Worm (Caenorhabditis elegans) whole organism, late embryonic: ENCODE measurements around the gene lips-2.
"Not testable (repeated sequence)": the region's sequence is repeated elsewhere in the genome, so short reads cannot be mapped to it uniquely, and the experiment has no call there.

Source experiments
- C08G9.2 ChIP-seq: sonication (generic microtip); optimal IDR thresholded peaks from 2 replicates; lab custom pipeline; 2016; ENCODE audit warnings: mild to moderate bottlenecking, missing genetic modification characterization, moderate library complexity, missing compliant biosample characterization
- C38D4.7 ChIP-seq: fragments of 200-800 bp; sonication (Bioruptor generic); optimal IDR thresholded peaks from 2 replicates; lab custom pipeline; 2018; ENCODE audit warnings: mild to moderate bottlenecking, missing genetic modification characterization, moderate library complexity, missing compliant biosample characterization
- F13H6.1 ChIP-seq: sonication (generic microtip); optimal IDR thresholded peaks from 2 replicates; lab custom pipeline; 2016; ENCODE audit warnings: missing genetic modification characterization, missing compliant biosample characterization
- T23F11.4 ChIP-seq: fragments of 200-800 bp; sonication (Bioruptor generic); optimal IDR thresholded peaks from 2 replicates; lab custom pipeline; 2018; ENCODE audit warnings: mild to moderate bottlenecking, missing genetic modification characterization, missing compliant biosample characterization
- ahr-1 ChIP-seq: sonication (generic microtip); optimal IDR thresholded peaks from 2 replicates; lab custom pipeline; 2016; ENCODE audit warnings: missing genetic modification characterization, missing compliant biosample characterization
- ceh-14 ChIP-seq: sonication (generic microtip); optimal IDR thresholded peaks from 2 replicates; lab custom pipeline; 2016; ENCODE audit warnings: missing genotype, missing genetic modification characterization, missing compliant biosample characterization
- ceh-18 ChIP-seq: sonication (generic microtip); optimal IDR thresholded peaks from 2 replicates; lab custom pipeline; 2016; ENCODE audit warnings: missing genetic modification characterization, missing compliant biosample characterization
- ceh-19 ChIP-seq: fragments of 200-800 bp; sonication (Bioruptor generic); optimal IDR thresholded peaks from 2 replicates; lab custom pipeline; 2018; ENCODE audit warnings: mild to moderate bottlenecking, missing genetic modification characterization, missing compliant biosample characterization
- ceh-22 ChIP-seq: sonication (generic microtip); optimal IDR thresholded peaks from 2 replicates; lab custom pipeline; 2017; ENCODE audit warnings: missing biosample characterization, missing genetic modification characterization
- ceh-24 ChIP-seq: sonication (generic microtip); optimal IDR thresholded peaks from 2 replicates; lab custom pipeline; 2016; ENCODE audit warnings: mild to moderate bottlenecking, missing genetic modification characterization, missing compliant biosample characterization
- ceh-30 ChIP-seq: fragments of 150-350 bp; optimal IDR thresholded peaks from 2 replicates; lab custom pipeline; 2014; ENCODE audit warnings: missing biosample characterization, missing genetic modification characterization
- ceh-31 ChIP-seq: sonication (generic microtip); optimal IDR thresholded peaks from 2 replicates; lab custom pipeline; 2016; ENCODE audit warnings: missing genetic modification characterization, missing compliant biosample characterization
- ceh-34 ChIP-seq: sonication (generic microtip); optimal IDR thresholded peaks from 2 replicates; lab custom pipeline; 2016; ENCODE audit warnings: mild to moderate bottlenecking, missing genetic modification characterization, missing compliant biosample characterization
- ceh-45 ChIP-seq: fragments of 200-800 bp; sonication (Bioruptor generic); IDR thresholded peaks from 2 replicates; pipeline ENCODE4 v1.3.6; 2022; ENCODE audit warnings: missing genetic modification reagents, missing genetic modification characterization, missing compliant biosample characterization
- ceh-48 ChIP-seq: sonication (generic microtip); optimal IDR thresholded peaks from 2 replicates; lab custom pipeline; 2016; ENCODE audit warnings: missing genetic modification characterization, inconsistent platforms, missing compliant biosample characterization
- ceh-6 ChIP-seq: fragments of 200-800 bp; sonication (Bioruptor generic); optimal IDR thresholded peaks from 2 replicates; lab custom pipeline; 2018; ENCODE audit warnings: mild to moderate bottlenecking, missing genetic modification characterization, missing compliant biosample characterization
- elt-4 ChIP-seq: sonication (generic microtip); optimal IDR thresholded peaks from 2 replicates; lab custom pipeline; 2016; ENCODE audit warnings: missing genetic modification characterization, missing compliant biosample characterization
- fkh-6 ChIP-seq: sonication (generic microtip); optimal IDR thresholded peaks from 2 replicates; lab custom pipeline; 2016; ENCODE audit warnings: missing genetic modification characterization, missing compliant biosample characterization
- hlh-13 ChIP-seq: fragments of 200-800 bp; sonication (Bioruptor generic); optimal IDR thresholded peaks from 2 replicates; lab custom pipeline; 2018; ENCODE audit warnings: mild to moderate bottlenecking, missing genetic modification characterization, missing compliant biosample characterization
- hlh-15 ChIP-seq: sonication (generic microtip); optimal IDR thresholded peaks from 2 replicates; lab custom pipeline; 2016; ENCODE audit warnings: missing genetic modification characterization, missing compliant biosample characterization
- lim-6 ChIP-seq: sonication (generic microtip); optimal IDR thresholded peaks from 2 replicates; lab custom pipeline; 2016; ENCODE audit warnings: missing genetic modification characterization, missing compliant biosample characterization
- madf-2 ChIP-seq: sonication (generic microtip); optimal IDR thresholded peaks from 2 replicates; lab custom pipeline; 2017; ENCODE audit warnings: missing genetic modification characterization, missing compliant biosample characterization
- nfya-1 ChIP-seq: sonication (generic microtip); optimal IDR thresholded peaks from 2 replicates; lab custom pipeline; 2017; ENCODE audit warnings: missing genetic modification characterization, mild to moderate bottlenecking, missing compliant biosample characterization, antibody characterized with exemption, moderate library complexity
- nhr-232 ChIP-seq: sonication (generic microtip); optimal IDR thresholded peaks from 2 replicates; lab custom pipeline; 2016; ENCODE audit warnings: missing genetic modification characterization, missing compliant biosample characterization
- npax-4 ChIP-seq: sonication (generic microtip); optimal IDR thresholded peaks from 2 replicates; lab custom pipeline; 2016; ENCODE audit warnings: missing genetic modification characterization, missing compliant biosample characterization
- odd-2 ChIP-seq: sonication (generic microtip); optimal IDR thresholded peaks from 2 replicates; lab custom pipeline; 2017; ENCODE audit warnings: antibody characterized with exemption, mild to moderate bottlenecking, missing genetic modification characterization, missing compliant biosample characterization
- pax-1 ChIP-seq: fragments of 150-350 bp; optimal IDR thresholded peaks from 2 replicates; lab custom pipeline; 2014; ENCODE audit warnings: missing biosample characterization, missing genetic modification characterization
- pha-2 ChIP-seq: sonication (generic microtip); optimal IDR thresholded peaks from 2 replicates; lab custom pipeline; 2017; ENCODE audit warnings: mild to moderate bottlenecking, missing genetic modification characterization, missing compliant biosample characterization
- rnt-1 ChIP-seq: sonication (generic microtip); optimal IDR thresholded peaks from 2 replicates; lab custom pipeline; 2016; ENCODE audit warnings: missing genetic modification characterization, missing compliant biosample characterization
- sox-2 ChIP-seq: fragments of 200-800 bp; sonication (Bioruptor generic); IDR thresholded peaks from 2 replicates; pipeline ENCODE4 v1.3.6; 2022; ENCODE audit warnings: missing genetic modification reagents, missing genetic modification characterization, missing compliant biosample characterization
- sox-4 ChIP-seq: sonication (generic microtip); optimal IDR thresholded peaks from 2 replicates; lab custom pipeline; 2017; ENCODE audit warnings: mild to moderate bottlenecking, missing genetic modification characterization, inconsistent platforms, missing compliant biosample characterization
- syd-9 ChIP-seq: sonication (generic microtip); optimal IDR thresholded peaks from 2 replicates; lab custom pipeline; 2016; ENCODE audit warnings: mild to moderate bottlenecking, missing genetic modification characterization, moderate library complexity, missing compliant biosample characterization
- unc-3 ChIP-seq, 2 experiments: fragments of 200-800 bp in 1 of 2; sonication (Bioruptor generic) in 1 of 2; sonication (generic microtip) in 1 of 2; conservative IDR thresholded peaks in 1 of 2; optimal IDR thresholded peaks in 1 of 2; 2 replicates each; pipeline versions ENCODE4 v1.3.6 to Lab custom; 2016 to 2022; ENCODE audit warnings: missing compliant biosample characterization in 2 of 2, missing genetic modification characterization in 2 of 2, missing genetic modification reagents in 1 of 2
- unc-42 ChIP-seq: sonication (generic microtip); optimal IDR thresholded peaks from 2 replicates; lab custom pipeline; 2016; ENCODE audit warnings: missing genotype, missing genetic modification characterization, missing compliant biosample characterization
- zip-5 ChIP-seq: sonication (generic microtip); optimal IDR thresholded peaks from 2 replicates; lab custom pipeline; 2016; ENCODE audit warnings: missing genetic modification characterization, missing compliant biosample characterization
- ztf-16 ChIP-seq: sonication (generic microtip); optimal IDR thresholded peaks from 2 replicates; lab custom pipeline; 2017; ENCODE audit warnings: missing genetic modification characterization, missing compliant biosample characterization

Gene lips-2

DNA sequence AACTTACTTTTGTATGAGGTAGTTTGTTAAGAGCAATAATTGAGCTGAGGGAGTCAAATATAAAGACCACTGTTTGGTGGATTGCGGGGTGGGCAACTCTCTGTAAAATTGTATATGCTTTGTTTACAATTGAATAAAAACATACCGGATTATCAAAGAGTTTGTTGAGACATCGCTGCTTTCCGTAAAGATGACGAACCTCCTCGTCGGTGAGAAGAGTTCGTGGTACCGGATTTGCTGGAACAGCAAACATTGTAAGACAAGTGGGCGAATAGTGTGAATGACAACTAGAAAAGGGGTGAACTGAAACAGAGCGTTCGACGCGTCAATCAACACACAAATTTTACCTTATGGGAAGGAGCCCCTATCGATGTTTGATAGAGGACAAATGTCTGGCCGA, 10.8 kb downstream of the lips-2 start, which contains the start of gene W06D11.2:
Gene W06D11.2, minus strand, starts transcription at position 339 of the 400 bp plus-strand sequence.
- TF ChIP-seq nhr-232 (tag; lab: Kevin White, UChicago): no peak
- TF ChIP-seq zip-5: no peak
- TF ChIP-seq pha-2: no peak
- no peak for TF ChIP-seq hlh-13
- no peak for TF ChIP-seq npax-4 (tag; lab: Kevin White, UChicago)
- TF ChIP-seq F13H6.1 (tag; lab: Kevin White, UChicago): no peak
- no peak for TF ChIP-seq elt-4 (tag; lab: Kevin White, UChicago)
- no peak for TF ChIP-seq ztf-16 (tag; lab: Kevin White, UChicago)

DNA sequence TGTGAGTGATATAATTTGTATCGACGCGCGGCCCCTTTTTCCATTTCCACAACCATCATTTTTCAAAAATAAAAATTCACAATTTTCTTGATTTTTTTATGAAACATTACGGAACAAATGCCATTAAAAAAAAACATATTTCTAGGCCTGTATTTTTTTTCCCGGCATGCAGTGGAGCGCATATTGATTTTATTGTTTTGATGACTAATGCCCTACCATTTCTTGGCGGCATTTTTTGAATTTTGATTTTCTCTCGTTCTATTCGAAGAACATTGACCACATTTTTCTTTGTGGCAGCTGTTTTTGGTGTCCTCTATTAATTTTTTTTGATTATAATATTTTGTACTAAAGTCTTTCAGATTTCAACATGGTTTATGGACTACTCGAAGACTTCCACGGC, 12.7 kb downstream of the lips-2 start, which contains the start of gene W06D11.3:
Gene W06D11.3, plus strand, starts transcription at position 360 of the 400 bp plus-strand sequence.
- no peak for TF ChIP-seq fkh-6 (tag; lab: Kevin White, UChicago)
- no peak for TF ChIP-seq ceh-34 (tag; lab: Kevin White, UChicago)
- no peak for TF ChIP-seq ceh-30 (tag; lab: Kevin White, UChicago)
- TF ChIP-seq pax-1 (tag; lab: Kevin White, UChicago): no peak
- no peak for TF ChIP-seq ahr-1
- TF ChIP-seq ceh-22: no peak
- no peak for TF ChIP-seq rnt-1 (tag; lab: Kevin White, UChicago)
- no peak for TF ChIP-seq C38D4.7 (GFP tag; lab: Kevin White, UChicago)
- TF ChIP-seq ceh-6 (GFP tag; lab: Kevin White, UChicago): no peak

- no peak for TF ChIP-seq unc-42 (tag; lab: Kevin White, UChicago)
- TF ChIP-seq ceh-18 (tag; lab: Kevin White, UChicago): no peak
- TF ChIP-seq ceh-48 (tag; lab: Kevin White, UChicago): no peak
- TF ChIP-seq ceh-30 (tag; lab: Kevin White, UChicago): no peak
- TF ChIP-seq ceh-24 (tag; lab: Kevin White, UChicago): no peak
- TF ChIP-seq unc-3 (GFP tag; conservative IDR thresholded peaks at IDR 0.05; lab: Robert Waterston, UW): no peak
- TF ChIP-seq unc-3 (tag; optimal IDR thresholded peaks at IDR 0.05; lab: Kevin White, UChicago): no peak
- TF ChIP-seq nfya-1: no peak
- TF ChIP-seq hlh-13: no peak
- no peak for TF ChIP-seq madf-2 (tag; lab: Kevin White, UChicago)
- TF ChIP-seq ahr-1: no peak
- TF ChIP-seq, all 69 proteins: peak for 0
Measured at ce11 chrX:12299834-12300233, 14.2 kb downstream of the lips-2 start, which contains the start of gene W06D11.5. W06D11.5 (plus strand) TSS chrX:12300134.

ce11 chrX:12302755-12303154, 17.2 kb downstream of the lips-2 start, which contains the start of gene dot-1.3:
dot-1.3 (minus strand) TSS chrX:12302855.
- not testable (repeated sequence) for TF ChIP-seq T23F11.4 (GFP tag; lab: Kevin White, UChicago); ceh-14 (tag; lab: Kevin White, UChicago); ceh-19 (GFP tag; lab: Kevin White, UChicago)

DNA sequence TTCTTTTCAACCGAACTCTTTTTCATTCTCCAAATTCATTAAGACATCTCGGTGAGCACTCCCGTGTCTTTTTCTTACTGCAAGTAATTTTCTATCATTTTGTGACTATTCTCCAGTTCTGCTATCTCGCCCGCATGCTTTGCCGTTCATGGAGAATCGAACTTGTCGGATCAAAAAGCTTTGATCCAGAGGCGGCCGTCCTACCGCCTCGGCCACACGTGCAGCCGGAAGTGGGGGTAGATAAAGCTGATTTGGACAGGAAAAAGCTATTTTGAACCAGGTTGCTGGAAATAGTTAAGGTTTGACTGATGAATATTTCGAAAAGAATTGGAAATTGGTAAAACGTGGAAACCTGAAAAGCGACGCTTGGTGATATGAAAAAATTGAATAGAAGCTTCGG, 18.6 kb downstream of the lips-2 start:
- TF ChIP-seq syd-9 (tag; lab: Kevin White, UChicago) (no peak), T23F11.4 (GFP tag; lab: Kevin White, UChicago) (no peak), ceh-18 (tag; lab: Kevin White, UChicago) (no peak), C08G9.2 (tag; lab: Kevin White, UChicago) (no peak)
- TF ChIP-seq, all 69 proteins: peak for 0

DNA sequence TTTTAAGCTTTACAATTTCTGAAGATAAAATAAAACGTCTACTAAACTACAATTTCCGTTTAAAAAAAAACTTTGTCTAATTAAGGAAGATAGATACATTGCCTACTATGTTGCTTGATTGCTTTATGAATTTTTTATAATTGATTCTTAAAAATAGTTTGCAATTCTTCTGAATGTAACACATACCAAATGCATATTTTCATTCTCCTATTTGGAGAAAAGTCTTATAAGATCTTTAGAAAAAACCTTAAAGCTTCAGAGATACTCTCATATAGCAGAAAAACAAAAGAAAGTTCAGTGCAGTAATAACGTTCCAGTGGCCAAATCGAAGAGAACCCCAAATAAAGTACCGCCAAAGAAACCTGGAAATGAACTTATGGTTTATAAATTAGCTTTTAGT, 21.0 kb downstream of the lips-2 start, which contains the start of gene phf-32:
Gene phf-32, plus strand, starts transcription at position 301 of the 400 bp plus-strand sequence.
- TF ChIP-seq unc-3 (GFP tag; conservative IDR thresholded peaks at IDR 0.05; lab: Robert Waterston, UW) (no peak), unc-3 (tag; optimal IDR thresholded peaks at IDR 0.05; lab: Kevin White, UChicago) (no peak), elt-4 (tag; lab: Kevin White, UChicago) (no peak), ceh-6 (GFP tag; lab: Kevin White, UChicago) (no peak), odd-2 (tag; lab: Kevin White, UChicago) (no peak), ceh-45 (GFP tag; lab: Robert Waterston, UW) (no peak), sox-4 (no peak), hlh-15 (no peak), ceh-31 (no peak), lim-6 (tag; lab: Kevin White, UChicago) (no peak), sox-2 (GFP tag; lab: Robert Waterston, UW) (no peak), nhr-232 (tag; lab: Kevin White, UChicago) (no peak)
